Fruit fly (Drosophila melanogaster): ENCODE data around the gene CG42831.

- TF ChIP-seq Hr38 (GFP tag; optimal IDR thresholded peaks at IDR 0.05) (no peak), CG15336 (GFP tag; IDR thresholded peaks at IDR 0.05) (peak; percentile 66), CG10631 (GFP tag; optimal IDR thresholded peaks at IDR 0.05) (no peak), CG6854 (GFP tag; optimal IDR thresholded peaks at IDR 0.05) (peak; percentile 25), CG16779 (tag; optimal IDR thresholded peaks at IDR 0.05) (peak; percentile 31), Sox102F (GFP tag; optimal IDR thresholded peaks at IDR 0.05) (peak; percentile 61), CG7368 (GFP tag; optimal IDR thresholded peaks at IDR 0.05) (no peak), OdsH (GFP tag; optimal IDR thresholded peaks at IDR 0.05) (no peak), ss (GFP tag; optimal IDR thresholded peaks at IDR 0.05) (peak; percentile 62 to 69), Eip78C (GFP tag) (no peak), Sox15 (GFP tag; optimal IDR thresholded peaks at IDR 0.05) (no peak), CG8119 (GFP tag; IDR thresholded peaks at IDR 0.05) (peak; percentile 32; the same call in 1 of the 3 replicates), CG6808 (GFP tag; optimal IDR thresholded peaks at IDR 0.05) (peak; percentile 39), Ets21C (GFP tag; optimal IDR thresholded peaks at IDR 0.05) (no peak)
Measured at dm6 chr3L:10857515-10858023, 43.0 kb downstream of the CG42831 start.

Measured in whole organism, prepupa.